Fruit fly (Drosophila melanogaster) whole organism, embryonic: ENCODE measurements around the gene Jhbp16.

Experiments used
- CG1024 ChIP-seq: fragments of 200-800 bp; sonication (Bioruptor generic); IDR thresholded peaks from 2 replicates; pipeline ENCODE4 v1.3.6; 2022; ENCODE audit warnings: missing biosample characterization, missing genetic modification characterization
- CG12391 ChIP-seq: fragments of 200-800 bp; sonication (Bioruptor generic); optimal IDR thresholded peaks from 3 replicates; lab custom pipeline; 2018; ENCODE audit warnings: missing biosample characterization, mild to moderate bottlenecking, missing genetic modification characterization, moderate library complexity
- CG14050 ChIP-seq: fragments of 200-800 bp; sonication (Bioruptor generic); IDR thresholded peaks from 3 replicates; pipeline ENCODE4 v1.3.6; 2022; ENCODE audit warnings: missing biosample characterization, missing genetic modification characterization
- CG42726 ChIP-seq: fragments of 200-800 bp; sonication (Bioruptor generic); IDR thresholded peaks from 2 replicates; pipeline ENCODE4 v1.3.6; 2022; ENCODE audit warnings: missing biosample characterization, missing genetic modification characterization; ENCODE audit not compliant: partially characterized antibody
- CG9727 ChIP-seq: fragments of 200-800 bp; sonication (Bioruptor generic); optimal IDR thresholded peaks from 3 replicates; lab custom pipeline; 2017; ENCODE audit warnings: missing biosample characterization, mild to moderate bottlenecking, missing genetic modification characterization
- dmrt11E ChIP-seq: fragments of 200-800 bp; sonication (Bioruptor generic); optimal IDR thresholded peaks from 3 replicates; lab custom pipeline; 2018; ENCODE audit warnings: missing biosample characterization, mild to moderate bottlenecking, missing genetic modification characterization, moderate library complexity
- fd102C ChIP-seq: fragments of 200-800 bp; sonication (Bioruptor generic); optimal IDR thresholded peaks from 2 replicates; lab custom pipeline; 2018; ENCODE audit warnings: missing biosample characterization, mild to moderate bottlenecking, missing genetic modification characterization, moderate library complexity
- fd64A ChIP-seq: fragments of 200-800 bp; sonication (Bioruptor generic); optimal IDR thresholded peaks from 3 replicates; lab custom pipeline; 2018; ENCODE audit warnings: missing biosample characterization, mild to moderate bottlenecking, missing genetic modification characterization
- fu2 ChIP-seq: fragments of 200-800 bp; sonication (Bioruptor generic); optimal IDR thresholded peaks from 2 replicates; lab custom pipeline; 2016; ENCODE audit warnings: missing biosample characterization, missing genetic modification characterization
- pzg ChIP-seq: fragments of 200-800 bp; sonication (Bioruptor generic); optimal IDR thresholded peaks from 3 replicates; lab custom pipeline; 2018; ENCODE audit warnings: missing biosample characterization, mild to moderate bottlenecking, missing genetic modification characterization, moderate library complexity
- vfl ChIP-seq: fragments of 200-800 bp; sonication (Bioruptor generic); optimal IDR thresholded peaks from 2 replicates; lab custom pipeline; 2016; ENCODE audit warnings: missing biosample characterization, missing genetic modification characterization

dm6 chr3R:21631757-21632473, 32.3 kb upstream of the Jhbp16 start:
- no peak for TF ChIP-seq fd102C (GFP tag; lab: Kevin White, UChicago)
- no peak for TF ChIP-seq CG9727 (GFP tag; lab: Kevin White, UChicago)
- no peak for TF ChIP-seq vfl (GFP tag; lab: Kevin White, UChicago)
- no peak for TF ChIP-seq CG14050 (GFP tag; lab: Robert Waterston, UW)
- TF ChIP-seq CG12391 (tag; lab: Kevin White, UChicago) = no peak
- no peak for TF ChIP-seq pzg
- TF ChIP-seq fd64A (GFP tag; lab: Kevin White, UChicago) = no peak
- no peak for TF ChIP-seq CG1024 (GFP tag; lab: Robert Waterston, UW)
- TF ChIP-seq fu2 (GFP tag; lab: Kevin White, UChicago) = no peak
- TF ChIP-seq CG42726 (GFP tag; lab: Robert Waterston, UW) = no peak
- no peak for TF ChIP-seq dmrt11E (tag; lab: Kevin White, UChicago)
